Worm (Caenorhabditis elegans): ENCODE measurements around the gene fkh-7.

DNA sequence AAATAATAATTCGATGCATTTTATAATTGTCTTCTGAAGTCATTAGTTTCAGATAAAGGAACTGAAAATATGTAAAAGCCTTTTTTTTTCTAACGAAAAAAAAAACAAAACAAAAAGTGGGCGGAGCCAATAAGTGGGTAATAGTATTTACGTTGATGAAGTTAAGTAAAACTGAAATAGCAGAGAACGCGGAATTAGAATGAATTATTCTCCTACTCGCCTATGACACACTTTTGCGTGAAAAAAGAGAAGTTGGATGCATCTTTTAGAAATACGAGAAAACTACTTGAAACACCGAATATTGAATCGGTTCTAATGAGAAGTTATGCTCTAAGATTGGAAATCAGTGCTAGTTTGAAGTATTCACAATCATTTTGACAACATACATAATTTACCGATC, 35.2 kb downstream of the fkh-7 start, which contains the start of gene srsx-16:
- no peak for TF ChIP-seq klf-2 (GFP tag; conservative IDR thresholded peaks at IDR 0.05)
- TF ChIP-seq cog-1 (tag; optimal IDR thresholded peaks at IDR 0.05), result no peak
- TF ChIP-seq tab-1 (GFP tag; IDR thresholded peaks at IDR 0.05), result no peak
- TF ChIP-seq ztf-23 (GFP tag; IDR thresholded peaks at IDR 0.05), result no peak
- no peak for TF ChIP-seq med-1 (GFP tag; optimal IDR thresholded peaks at IDR 0.05; ENCODE audit: insufficient read depth)
- TF ChIP-seq flt-1 (GFP tag; IDR thresholded peaks at IDR 0.05), result no peak
- no peak for TF ChIP-seq T22C8.4 (GFP tag; IDR thresholded peaks at IDR 0.05)
- TF ChIP-seq ztf-29 (GFP tag; IDR thresholded peaks at IDR 0.05), result no peak
